Worm (Caenorhabditis elegans) whole organism, young adult: ENCODE measurements around the gene gst-6.
"Not testable (repeated sequence)": the region's sequence is repeated elsewhere in the genome, so short reads cannot be mapped to it uniquely, and the experiment has no call there.

Experiments
- B0019.2 ChIP-seq: fragments of 200-800 bp; sonication (Bioruptor generic); conservative IDR thresholded peaks from 2 replicates; pipeline ENCODE4 v1.3.6; 2022; ENCODE audit warnings: missing genetic modification reagents, missing genetic modification characterization, missing compliant biosample characterization
- B0261.1 ChIP-seq: sonication (generic microtip); optimal IDR thresholded peaks from 2 replicates; lab custom pipeline; 2016; ENCODE audit warnings: mild to moderate bottlenecking, missing genetic modification characterization, moderate library complexity, missing compliant biosample characterization
- D2030.7 ChIP-seq: fragments of 200-800 bp; sonication (Bioruptor generic); IDR thresholded peaks from 2 replicates; pipeline ENCODE4 v1.3.6; 2022; ENCODE audit warnings: missing genetic modification reagents, missing genetic modification characterization, missing compliant biosample characterization
- F52B5.7 ChIP-seq: sonication (generic microtip); optimal IDR thresholded peaks from 2 replicates; lab custom pipeline; 2016; ENCODE audit warnings: mild to moderate bottlenecking, missing genetic modification characterization, missing compliant biosample characterization
- F55B11.4 ChIP-seq: sonication (generic microtip); optimal IDR thresholded peaks from 2 replicates; lab custom pipeline; 2016; ENCODE audit warnings: missing compliant biosample characterization, missing genetic modification characterization, borderline replicate concordance; ENCODE audit not compliant: insufficient read depth
- K11D2.4 ChIP-seq: fragments of 200-800 bp; sonication (Bioruptor generic); IDR thresholded peaks from 2 replicates; pipeline ENCODE4 v1.3.6; 2022; ENCODE audit warnings: missing genetic modification reagents, missing genetic modification characterization, missing compliant biosample characterization
- Y53F4B.3 ChIP-seq: fragments of 200-800 bp; sonication (Bioruptor generic); IDR thresholded peaks from 2 replicates; pipeline ENCODE4 v1.3.6; 2022; ENCODE audit warnings: missing genetic modification reagents, missing genetic modification characterization, missing compliant biosample characterization
- Y53G8AR.9 ChIP-seq: fragments of 200-800 bp; sonication (Bioruptor generic); conservative IDR thresholded peaks from 2 replicates; pipeline ENCODE4 v1.3.6; 2022; ENCODE audit warnings: missing genetic modification reagents, missing genetic modification characterization, missing compliant biosample characterization
- Y79H2A.3 ChIP-seq: fragments of 200-800 bp; sonication (Bioruptor generic); conservative IDR thresholded peaks from 2 replicates; pipeline ENCODE4 v1.3.6; 2022; ENCODE audit warnings: missing genetic modification reagents, missing genetic modification characterization, missing compliant biosample characterization
- aptf-2 ChIP-seq: fragments of 200-800 bp; sonication (Bioruptor generic); conservative IDR thresholded peaks from 2 replicates; pipeline ENCODE4 v1.3.6; 2022; ENCODE audit warnings: missing genetic modification reagents, missing genetic modification characterization, missing compliant biosample characterization
- attf-3 ChIP-seq: fragments of 200-800 bp; sonication (Bioruptor generic); conservative IDR thresholded peaks from 2 replicates; pipeline ENCODE4 v1.3.6; 2022; ENCODE audit warnings: missing genetic modification reagents, missing genetic modification characterization, missing compliant biosample characterization
- attf-6 ChIP-seq: fragments of 200-800 bp; sonication (Bioruptor generic); IDR thresholded peaks from 2 replicates; pipeline ENCODE4 v1.3.6; 2022; ENCODE audit warnings: missing genetic modification reagents, missing genetic modification characterization, missing compliant biosample characterization
- ceh-27 ChIP-seq: fragments of 200-800 bp; sonication (Bioruptor generic); optimal IDR thresholded peaks from 2 replicates; lab custom pipeline; 2018; ENCODE audit warnings: mild to moderate bottlenecking, missing genetic modification characterization, moderate library complexity, missing compliant biosample characterization
- ceh-40 ChIP-seq: fragments of 200-800 bp; sonication (Bioruptor generic); IDR thresholded peaks from 2 replicates; pipeline ENCODE4 v1.3.6; 2022; ENCODE audit warnings: missing genetic modification characterization, missing compliant biosample characterization
- ceh-58 ChIP-seq: fragments of 200-800 bp; sonication (Bioruptor generic); IDR thresholded peaks from 2 replicates; pipeline ENCODE4 v1.3.6; 2022; ENCODE audit warnings: missing genetic modification characterization, missing compliant biosample characterization
- chd-7 ChIP-seq: sonication (generic microtip); optimal IDR thresholded peaks from 2 replicates; lab custom pipeline; 2016; ENCODE audit warnings: mild to moderate bottlenecking, missing genetic modification characterization, moderate library complexity, missing compliant biosample characterization
- die-1 ChIP-seq: sonication (generic microtip); optimal IDR thresholded peaks from 2 replicates; lab custom pipeline; 2016; ENCODE audit warnings: missing genotype, mild to moderate bottlenecking, missing genetic modification characterization, missing compliant biosample characterization
- dox-1 ChIP-seq: fragments of 200-800 bp; sonication (Bioruptor generic); IDR thresholded peaks from 2 replicates; pipeline ENCODE4 v1.3.6; 2022; ENCODE audit warnings: missing genetic modification reagents, missing genetic modification characterization, missing compliant biosample characterization
- efl-1 ChIP-seq: fragments of 150-350 bp; optimal IDR thresholded peaks from 2 replicates; lab custom pipeline; 2014; ENCODE audit warnings: missing biosample characterization, missing genetic modification reagents, missing genetic modification characterization
- egl-18 ChIP-seq: fragments of 200-800 bp; sonication (Bioruptor generic); IDR thresholded peaks from 2 replicates; pipeline ENCODE4 v1.3.6; 2022; ENCODE audit warnings: missing genetic modification reagents, missing genetic modification characterization, missing compliant biosample characterization
- egrh-3 ChIP-seq: fragments of 200-800 bp; sonication (Bioruptor generic); IDR thresholded peaks from 2 replicates; pipeline ENCODE4 v1.3.6; 2022; ENCODE audit warnings: missing genetic modification reagents, missing genetic modification characterization, missing compliant biosample characterization
- ets-4 ChIP-seq: fragments of 200-800 bp; sonication (Bioruptor generic); optimal IDR thresholded peaks from 2 replicates; lab custom pipeline; 2018; ENCODE audit warnings: mild to moderate bottlenecking, missing genetic modification characterization, missing compliant biosample characterization
- gei-17 ChIP-seq: fragments of 200-800 bp; sonication (Bioruptor generic); optimal IDR thresholded peaks from 2 replicates; lab custom pipeline; 2018; ENCODE audit warnings: mild to moderate bottlenecking, missing genetic modification characterization, missing compliant biosample characterization
- hlh-12 ChIP-seq: sonication (generic microtip); optimal IDR thresholded peaks from 2 replicates; lab custom pipeline; 2016; ENCODE audit warnings: missing genetic modification characterization, missing compliant biosample characterization
- hmg-1.2 ChIP-seq: fragments of 200-800 bp; sonication (Bioruptor generic); IDR thresholded peaks from 2 replicates; pipeline ENCODE4 v1.3.6; 2022; ENCODE audit warnings: missing genetic modification reagents, missing genetic modification characterization, missing compliant biosample characterization
- lag-1 ChIP-seq: fragments of 200-800 bp; sonication (Bioruptor generic); IDR thresholded peaks from 2 replicates; pipeline ENCODE4 v1.3.6; 2022; ENCODE audit warnings: missing genetic modification reagents, missing genetic modification characterization, missing compliant biosample characterization
- lin-26 ChIP-seq: fragments of 200-800 bp; sonication (Bioruptor generic); IDR thresholded peaks from 2 replicates; pipeline ENCODE4 v1.3.6; 2022; ENCODE audit warnings: missing genetic modification reagents, missing genetic modification characterization, missing compliant biosample characterization
- lin-35 ChIP-seq, 3 experiments: fragments of 150-350 bp in 2 of 3; sonication (generic microtip) in 1 of 3; optimal IDR thresholded peaks; 2 replicates each; lab custom pipeline; 2014 to 2018; ENCODE audit warnings: missing biosample characterization in 3 of 3, missing genetic modification characterization in 3 of 3, missing genetic modification reagents in 3 of 3
- lin-54 ChIP-seq: fragments of 200-800 bp; sonication (Bioruptor generic); optimal IDR thresholded peaks from 2 replicates; lab custom pipeline; 2018; ENCODE audit warnings: mild to moderate bottlenecking, missing genetic modification characterization, missing compliant biosample characterization
- lsl-1 ChIP-seq: fragments of 200-800 bp; sonication (Bioruptor generic); optimal IDR thresholded peaks from 2 replicates; lab custom pipeline; 2018; ENCODE audit warnings: mild to moderate bottlenecking, missing genetic modification characterization, moderate library complexity, missing compliant biosample characterization
- lsy-27 ChIP-seq: sonication (generic microtip); optimal IDR thresholded peaks from 2 replicates; lab custom pipeline; 2017; ENCODE audit warnings: missing genetic modification characterization, mild to moderate bottlenecking, missing compliant biosample characterization, antibody characterized with exemption, missing genotype, borderline replicate concordance; ENCODE audit not compliant: insufficient read depth
- madf-10 ChIP-seq: sonication (generic microtip); optimal IDR thresholded peaks from 2 replicates; lab custom pipeline; 2016; ENCODE audit warnings: mild to moderate bottlenecking, missing genetic modification characterization, missing compliant biosample characterization
- mcd-1 ChIP-seq: fragments of 200-800 bp; sonication (Bioruptor generic); IDR thresholded peaks from 2 replicates; pipeline ENCODE4 v1.3.6; 2022; ENCODE audit warnings: missing genetic modification reagents, missing genetic modification characterization, missing compliant biosample characterization
- mel-28 ChIP-seq: sonication (generic microtip); optimal IDR thresholded peaks from 2 replicates; lab custom pipeline; 2016; ENCODE audit warnings: borderline replicate concordance, mild to moderate bottlenecking, missing genetic modification characterization, missing compliant biosample characterization
- mes-4 ChIP-seq: sonication (generic microtip); optimal IDR thresholded peaks from 2 replicates; lab custom pipeline; 2016; ENCODE audit warnings: missing genotype, missing genetic modification characterization, missing compliant biosample characterization
- nhr-90 ChIP-seq: sonication (generic microtip); optimal IDR thresholded peaks from 2 replicates; lab custom pipeline; 2016; ENCODE audit warnings: missing genotype, mild to moderate bottlenecking, missing genetic modification characterization, missing compliant biosample characterization
- rcor-1 ChIP-seq: fragments of 200-800 bp; sonication (Bioruptor generic); IDR thresholded peaks from 2 replicates; pipeline ENCODE4 v1.3.6; 2022; ENCODE audit warnings: missing genetic modification reagents, missing genetic modification characterization, missing compliant biosample characterization
- rec-8 ChIP-seq, 2 experiments: sonication (generic microtip); optimal IDR thresholded peaks; 2 replicates each; lab custom pipeline; 2016; ENCODE audit warnings: mild to moderate bottlenecking in 2 of 2, missing genetic modification characterization in 2 of 2, missing genetic modification reagents in 2 of 2, missing genotype in 2 of 2, missing biosample characterization in 1 of 2, missing compliant biosample characterization in 1 of 2, moderate library complexity in 1 of 2
- repo-1 ChIP-seq: sonication (generic microtip); optimal IDR thresholded peaks from 2 replicates; lab custom pipeline; 2017; ENCODE audit warnings: mild to moderate bottlenecking, missing genetic modification characterization, missing compliant biosample characterization
- rpc-1 ChIP-seq, 2 experiments: fragments of 150-350 bp in 1 of 2; sonication (generic microtip) in 1 of 2; optimal IDR thresholded peaks; 2 replicates each; lab custom pipeline; 2014 to 2018; ENCODE audit warnings: missing biosample characterization in 1 of 2, missing genetic modification characterization in 1 of 2, missing genetic modification reagents in 1 of 2, missing genotype in 1 of 2
- snpc-1.1 ChIP-seq: sonication (generic microtip); optimal IDR thresholded peaks from 2 replicates; lab custom pipeline; 2017; ENCODE audit warnings: missing genetic modification characterization, mild to moderate bottlenecking, missing compliant biosample characterization, antibody characterized with exemption, moderate library complexity, missing genotype, missing genetic modification reagents; ENCODE audit not compliant: insufficient read depth
- snpc-1.3 ChIP-seq: sonication (generic microtip); optimal IDR thresholded peaks from 2 replicates; lab custom pipeline; 2017; ENCODE audit warnings: missing genetic modification characterization, mild to moderate bottlenecking, missing compliant biosample characterization, antibody characterized with exemption, moderate library complexity, missing genotype, missing genetic modification reagents; ENCODE audit not compliant: insufficient read depth
- tlf-1 ChIP-seq: fragments of 200-800 bp; sonication (Bioruptor generic); optimal IDR thresholded peaks from 2 replicates; lab custom pipeline; 2018; ENCODE audit warnings: mild to moderate bottlenecking, missing genetic modification characterization, missing compliant biosample characterization
- unc-62 ChIP-seq: fragments of 150-350 bp; optimal IDR thresholded peaks from 2 replicates; lab custom pipeline; 2014; ENCODE audit warnings: missing biosample characterization, missing genetic modification reagents, missing genetic modification characterization
- ztf-22 ChIP-seq: fragments of 200-800 bp; sonication (Bioruptor generic); optimal IDR thresholded peaks from 2 replicates; lab custom pipeline; 2018; ENCODE audit warnings: mild to moderate bottlenecking, missing genetic modification characterization, moderate library complexity, missing compliant biosample characterization
- ztf-28 ChIP-seq: fragments of 200-800 bp; sonication (Bioruptor generic); IDR thresholded peaks from 2 replicates; pipeline ENCODE4 v1.3.6; 2022; ENCODE audit warnings: missing genetic modification reagents, missing genetic modification characterization, missing compliant biosample characterization

Gene gst-6

ce11 chrII:4902035-4902434 lies 22.3 kb downstream of the gst-6 start, which contains the start of gene R05F9.9 (continued):
- TF ChIP-seq die-1 (no peak), mel-28 (tag; lab: Kevin White, UChicago) (no peak), ets-4 (GFP tag; lab: Kevin White, UChicago) (no peak), ceh-40 (GFP tag; lab: Robert Waterston, UW) (no peak), egrh-3 (GFP tag; lab: Robert Waterston, UW) (no peak), Y53F4B.3 (GFP tag; lab: Robert Waterston, UW) (no peak), rec-8 (tag; optimal IDR thresholded peaks at IDR 0.05; lab: Kevin White, UChicago) (no peak), Y79H2A.3 (GFP tag; lab: Robert Waterston, UW) (no peak), ceh-58 (GFP tag; lab: Robert Waterston, UW) (no peak), snpc-1.3 (tag; lab: Kevin White, UChicago) (peak; percentile 8), lin-54 (GFP tag; lab: Kevin White, UChicago) (peak; percentile 59), B0261.1 (tag; lab: Kevin White, UChicago) (no peak), hlh-12 (tag; lab: Kevin White, UChicago) (no peak), lin-26 (GFP tag; lab: Robert Waterston, UW) (no peak), Y53G8AR.9 (GFP tag; lab: Robert Waterston, UW) (peak; percentile 86), madf-10 (tag; lab: Kevin White, UChicago) (peak; percentile 21), lsl-1 (GFP tag; lab: Kevin White, UChicago) (peak; percentile 25), nhr-90 (tag; lab: Kevin White, UChicago) (peak; percentile 10), mes-4 (tag; lab: Kevin White, UChicago) (no peak), F55B11.4 (tag; lab: Kevin White, UChicago) (no peak), ztf-22 (no peak), attf-3 (GFP tag; lab: Robert Waterston, UW) (no peak), F52B5.7 (no peak), hmg-1.2 (no peak), D2030.7 (no peak), aptf-2 (GFP tag; lab: Robert Waterston, UW) (no peak), unc-62 (GFP tag; lab: Kevin White, UChicago) (no peak), lsy-27 (tag; lab: Kevin White, UChicago) (no peak), B0019.2 (GFP tag; lab: Robert Waterston, UW) (no peak), egl-18 (no peak), lag-1 (no peak), repo-1 (tag; lab: Kevin White, UChicago) (peak; percentile 56), snpc-1.1 (tag; lab: Kevin White, UChicago) (no peak)

ce11 chrII:4903696-4904095 lies 24.0 kb downstream of the gst-6 start, which contains the start of gene sgt-1:
sgt-1 (minus strand) TSS chrII:4903796.
- TF ChIP-seq D2030.7; chd-7 (tag; lab: Kevin White, UChicago); ztf-28 (GFP tag; lab: Robert Waterston, UW): not testable (repeated sequence)

- TF ChIP-seq attf-6 (GFP tag; lab: Robert Waterston, UW), result no peak
- peak; percentile 32 for TF ChIP-seq ceh-27 (GFP tag; lab: Kevin White, UChicago)
- TF ChIP-seq lin-35 (GFP tag; optimal IDR thresholded peaks at IDR 0.05; lab: Kevin White, UChicago), result peak in 1 of 3 experiments; percentile 68
- no peak for TF ChIP-seq K11D2.4 (GFP tag; lab: Robert Waterston, UW)
- peak; percentile 73 for TF ChIP-seq dox-1 (GFP tag; lab: Robert Waterston, UW)
- TF ChIP-seq mcd-1 (GFP tag; lab: Robert Waterston, UW), result peak; percentile 70
- peak; percentile 61 for TF ChIP-seq rcor-1 (GFP tag; lab: Robert Waterston, UW)
- TF ChIP-seq gei-17 (GFP tag; lab: Kevin White, UChicago), result no peak
- peak; percentile 69 for TF ChIP-seq efl-1 (GFP tag; lab: Kevin White, UChicago)
- peak; percentile 9 for TF ChIP-seq chd-7 (tag; lab: Kevin White, UChicago)
- peak; percentile 36 for TF ChIP-seq rpc-1 (optimal IDR thresholded peaks at IDR 0.05; lab: Kevin White, UChicago)
- TF ChIP-seq rpc-1 (tag; optimal IDR thresholded peaks at IDR 0.05; lab: Kevin White, UChicago), result no peak
- TF ChIP-seq tlf-1, result peak; percentile 46
- TF ChIP-seq lsy-27 (tag; lab: Kevin White, UChicago), result peak; percentile 60
These were observed 24.6 kb downstream of the gst-6 start for ce11 chrII:4904277-4904676.
